Comparison of ENCODE assay signal across 3 fruit fly cellular contexts in the genomic region with DNA sequence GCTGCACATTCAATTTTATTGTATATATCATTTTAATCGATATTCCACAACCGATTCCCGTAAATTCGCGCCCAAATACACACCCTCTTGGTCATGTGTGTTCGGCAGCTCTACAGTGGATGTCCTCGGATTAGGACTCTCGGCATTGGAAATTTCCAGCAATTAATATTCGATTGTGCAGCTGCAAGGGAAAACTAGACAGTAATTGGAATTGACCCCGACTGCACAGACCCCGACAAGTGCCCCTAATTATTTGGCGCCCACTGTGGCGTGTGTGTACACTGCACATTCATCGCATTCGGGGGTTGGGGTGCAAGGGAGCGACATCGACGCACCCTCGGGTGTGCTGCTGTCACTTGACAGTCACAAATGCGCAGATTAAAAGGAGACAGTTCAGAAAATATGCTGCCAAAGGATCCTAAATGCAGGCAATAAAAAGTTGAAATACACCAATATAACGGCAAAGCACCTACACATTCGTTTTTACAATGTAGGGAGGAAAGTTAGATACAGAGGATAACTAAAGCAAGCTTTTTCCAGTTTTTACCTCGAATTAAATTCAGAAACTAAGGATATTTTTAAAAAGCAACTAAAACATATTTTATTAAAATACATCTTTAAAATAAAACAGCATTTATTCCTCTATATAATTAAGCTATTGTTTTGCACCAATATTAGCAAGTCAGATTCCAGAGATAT.
TF ChIP-seq lines count a peak whose summit lies in the region.

No protein-coding gene starts in this region.

TF ChIP-seq in whole organism, embryonic, 481 proteins besides CTCF, POLR2A, EP300 and RAD21 (continued from another document and continues in another):
- TF ChIP-seq CG13775 (GFP tag; optimal IDR thresholded peaks at IDR 0.05; lab: Kevin White, UChicago) (no peak), CG43689 (GFP tag; IDR thresholded peaks at IDR 0.05; lab: Robert Waterston, UW) (no peak), so (GFP tag; IDR thresholded peaks at IDR 0.05; lab: Robert Waterston, UW) (no peak), CG4360 (GFP tag; IDR thresholded peaks at IDR 0.05; lab: Robert Waterston, UW) (no peak), CG4730 (GFP tag; IDR thresholded peaks at IDR 0.05; lab: Robert Waterston, UW) (no peak), Pdp1 (GFP tag; optimal IDR thresholded peaks at IDR 0.05; lab: Kevin White, UChicago) (no peak), ci (GFP tag; IDR thresholded peaks at IDR 0.05; lab: Robert Waterston, UW) (peak; percentile 60; the same call in 2 of the 3 replicates), Hand (GFP tag; optimal IDR thresholded peaks at IDR 0.05; lab: Kevin White, UChicago) (no peak), bigmax (GFP tag; optimal IDR thresholded peaks at IDR 0.05; lab: Kevin White, UChicago) (no peak), CG34422 (GFP tag; IDR thresholded peaks at IDR 0.05; lab: Robert Waterston, UW) (no peak), CG8290 (GFP tag; optimal IDR thresholded peaks at IDR 0.05; lab: Kevin White, UChicago) (no peak), CG8290 (tag; optimal IDR thresholded peaks at IDR 0.05; lab: Kevin White, UChicago) (peak in 1 of 2 experiments; percentile 18), PHDP (tag; optimal IDR thresholded peaks at IDR 0.05; lab: Kevin White, UChicago) (no peak), Dip3 (GFP tag; optimal IDR thresholded peaks at IDR 0.05; lab: Kevin White, UChicago) (no peak), Dip2 (GFP tag; IDR thresholded peaks at IDR 0.05; lab: Robert Waterston, UW) (no peak), CG9797 (GFP tag; optimal IDR thresholded peaks at IDR 0.05; lab: Kevin White, UChicago) (no peak), Ssrp (tag; optimal IDR thresholded peaks at IDR 0.05; lab: Kevin White, UChicago) (no peak), ewg (GFP tag; optimal IDR thresholded peaks at IDR 0.05; lab: Kevin White, UChicago) (no peak), CG2678 (tag; optimal IDR thresholded peaks at IDR 0.05; lab: Kevin White, UChicago) (no peak), CG2199 (GFP tag; IDR thresholded peaks at IDR 0.05; lab: Robert Waterston, UW) (0 out of 3 replicates have a peak, but pooled peaks have one; percentile 54), nmo (GFP tag; optimal IDR thresholded peaks at IDR 0.05; lab: Kevin White, UChicago) (no peak), inv (GFP tag; IDR thresholded peaks at IDR 0.05; lab: Robert Waterston, UW; ENCODE audit: partially characterized antibody) (no peak), CG18476 (GFP tag; optimal IDR thresholded peaks at IDR 0.05; lab: Kevin White, UChicago) (no peak), Dll (GFP tag; IDR thresholded peaks at IDR 0.05; lab: Robert Waterston, UW; ENCODE audit: partially characterized antibody) (no peak), pho (GFP tag; optimal IDR thresholded peaks at IDR 0.05; lab: Kevin White, UChicago) (no peak), NK7.1 (GFP tag; optimal IDR thresholded peaks at IDR 0.05; lab: Kevin White, UChicago) (no peak), Bteb2 (GFP tag; optimal IDR thresholded peaks at IDR 0.05; lab: Kevin White, UChicago) (no peak), CG6254 (GFP tag; optimal IDR thresholded peaks at IDR 0.05; lab: Kevin White, UChicago) (no peak), CG2712 (tag; optimal IDR thresholded peaks at IDR 0.05; lab: Kevin White, UChicago) (no peak), zfh1 (GFP tag; IDR thresholded peaks at IDR 0.05; lab: Robert Waterston, UW) (0 out of 3 replicates have a peak, but pooled peaks have one; percentile 47), stwl (tag; optimal IDR thresholded peaks at IDR 0.05; lab: Kevin White, UChicago) (no peak), CG2875 (GFP tag; optimal IDR thresholded peaks at IDR 0.05; lab: Kevin White, UChicago) (no peak), CG12391 (tag; optimal IDR thresholded peaks at IDR 0.05; lab: Kevin White, UChicago) (no peak), Lim3 (GFP tag; IDR thresholded peaks at IDR 0.05; lab: Robert Waterston, UW) (no peak), Fer1 (GFP tag; optimal IDR thresholded peaks at IDR 0.05; lab: Kevin White, UChicago) (no peak), CG1792 (GFP tag; optimal IDR thresholded peaks at IDR 0.05; lab: Kevin White, UChicago) (no peak), fd64A (GFP tag; optimal IDR thresholded peaks at IDR 0.05; lab: Kevin White, UChicago) (no peak), lab (GFP tag; optimal IDR thresholded peaks at IDR 0.05; lab: Kevin White, UChicago) (no peak), sr (GFP tag; IDR thresholded peaks at IDR 0.05; lab: Robert Waterston, UW) (no peak), CG1602 (GFP tag; optimal IDR thresholded peaks at IDR 0.05; lab: Kevin White, UChicago) (no peak), fru (optimal IDR thresholded peaks at IDR 0.05; lab: Kevin White, UChicago) (no peak), CG12659 (GFP tag; optimal IDR thresholded peaks at IDR 0.05; lab: Kevin White, UChicago) (no peak), CG10654 (GFP tag; optimal IDR thresholded peaks at IDR 0.05; lab: Kevin White, UChicago) (no peak)

TF ChIP-seq in whole organism, prepupa, 60 proteins besides CTCF, POLR2A, EP300 and RAD21 (continued from another document):
- no peak for TF ChIP-seq ss (GFP tag; optimal IDR thresholded peaks at IDR 0.05; lab: Kevin White, UChicago)
- TF ChIP-seq Eip78C (GFP tag; lab: Kevin White, UChicago), result peak; percentile 65
- TF ChIP-seq lz (GFP tag; optimal IDR thresholded peaks at IDR 0.05; lab: Kevin White, UChicago), result peak; percentile 21
- peak; percentile 29 for TF ChIP-seq Sox14 (GFP tag; optimal IDR thresholded peaks at IDR 0.05; lab: Kevin White, UChicago)
- peak; percentile 13 for TF ChIP-seq Sox102F (GFP tag; optimal IDR thresholded peaks at IDR 0.05; lab: Kevin White, UChicago)
- peak; percentile 26 for TF ChIP-seq Hr39 (GFP tag; optimal IDR thresholded peaks at IDR 0.05; lab: Kevin White, UChicago)
- peak in 1 of 2 experiments; percentile 18 for TF ChIP-seq salr (GFP tag; optimal IDR thresholded peaks at IDR 0.05; lab: Kevin White, UChicago)
- TF ChIP-seq esn (GFP tag; optimal IDR thresholded peaks at IDR 0.05; lab: Kevin White, UChicago), result peak; percentile 35
- peak; percentile 17; the same call in 1 of the 2 replicates for TF ChIP-seq Gug (GFP tag; IDR thresholded peaks at IDR 0.05; lab: Robert Waterston, UW)
- TF ChIP-seq cyc (GFP tag; optimal IDR thresholded peaks at IDR 0.05; lab: Kevin White, UChicago), result peak; percentile 5

TF ChIP-seq in whole organism, wandering third instar larva, 38 proteins besides CTCF, POLR2A, EP300 and RAD21 (continued from another document):
- no peak for TF ChIP-seq HLH106 (tag; optimal IDR thresholded peaks at IDR 0.05; lab: Kevin White, UChicago)
- no peak for TF ChIP-seq GATAd (GFP tag; optimal IDR thresholded peaks at IDR 0.05; lab: Kevin White, UChicago)
- no peak for TF ChIP-seq Myc (optimal IDR thresholded peaks at IDR 0.05; lab: Kevin White, UChicago)
